Fruit fly (Drosophila melanogaster) whole organism, adult: Measurements from ENCODE around the gene mthl12.
A peak's percentile ranks its signal among the peaks of the same experiment; 100 is the strongest.

ENCODE experiments used
- CG11617 ChIP-seq: fragments of 200-800 bp; sonication (Bioruptor generic); optimal IDR thresholded peaks from 2 replicates; lab custom pipeline; 2017; ENCODE audit warnings: mild to moderate bottlenecking, missing biosample characterization, missing genetic modification reagents, missing genetic modification characterization
- CG12768 ChIP-seq: fragments of 200-800 bp; sonication (Bioruptor generic); optimal IDR thresholded peaks from 2 replicates; lab custom pipeline; 2017; ENCODE audit warnings: missing biosample characterization, missing genetic modification characterization, mild to moderate bottlenecking, moderate library complexity, missing genetic modification reagents
- CG14711 ChIP-seq: fragments of 200-800 bp; sonication (Bioruptor generic); optimal IDR thresholded peaks from 2 replicates; lab custom pipeline; 2018; ENCODE audit warnings: missing biosample characterization, mild to moderate bottlenecking, missing genetic modification characterization, moderate library complexity
- CG1620 ChIP-seq: fragments of 200-800 bp; sonication (Bioruptor generic); optimal IDR thresholded peaks from 2 replicates; lab custom pipeline; 2016; ENCODE audit warnings: missing biosample characterization, missing genetic modification characterization
- CG33017 ChIP-seq: fragments of 200-800 bp; sonication (Bioruptor generic); optimal IDR thresholded peaks from 2 replicates; lab custom pipeline; 2018; ENCODE audit warnings: missing biosample characterization, mild to moderate bottlenecking, missing genetic modification characterization, moderate library complexity
- CG5204 ChIP-seq: fragments of 200-800 bp; sonication (Bioruptor generic); optimal IDR thresholded peaks from 2 replicates; lab custom pipeline; 2016; ENCODE audit warnings: missing biosample characterization, missing genetic modification characterization
- CG7045 ChIP-seq: fragments of 200-800 bp; sonication (Bioruptor generic); optimal IDR thresholded peaks from 2 replicates; lab custom pipeline; 2017; ENCODE audit warnings: missing biosample characterization, mild to moderate bottlenecking, missing genetic modification characterization
- CG7101 ChIP-seq: fragments of 200-800 bp; sonication (Bioruptor generic); optimal IDR thresholded peaks from 2 replicates; lab custom pipeline; 2018; ENCODE audit warnings: missing biosample characterization, mild to moderate bottlenecking, missing genetic modification characterization, moderate library complexity
- Clk ChIP-seq: fragments of 200-800 bp; sonication (Bioruptor generic); optimal IDR thresholded peaks from 2 replicates; lab custom pipeline; 2017; ENCODE audit warnings: missing biosample characterization, missing genetic modification characterization
- Crg-1 ChIP-seq: fragments of 200-800 bp; sonication (Bioruptor generic); optimal IDR thresholded peaks from 2 replicates; lab custom pipeline; 2016; ENCODE audit warnings: missing biosample characterization, missing genetic modification characterization
- Hr96 ChIP-seq: fragments of 200-800 bp; sonication (Bioruptor generic); optimal IDR thresholded peaks from 2 replicates; lab custom pipeline; 2016; ENCODE audit warnings: missing biosample characterization, missing genetic modification characterization
- Mnt ChIP-seq: fragments of 200-800 bp; sonication (Bioruptor generic); optimal IDR thresholded peaks from 2 replicates; lab custom pipeline; 2016; ENCODE audit warnings: missing biosample characterization, mild to moderate bottlenecking, missing genetic modification characterization
- bab1 ChIP-seq: fragments of 200-800 bp; sonication (Bioruptor generic); optimal IDR thresholded peaks from 3 replicates; lab custom pipeline; 2019; ENCODE audit warnings: missing biosample characterization, mild to moderate bottlenecking, missing genetic modification characterization, moderate library complexity
- cic ChIP-seq: fragments of 200-800 bp; sonication (Bioruptor generic); optimal IDR thresholded peaks from 2 replicates; lab custom pipeline; 2017; ENCODE audit warnings: missing biosample characterization, mild to moderate bottlenecking, missing genetic modification characterization, moderate library complexity
- cnc ChIP-seq, 2 experiments: fragments of >200 bp; optimal IDR thresholded peaks; 2 replicates each; lab custom pipeline; 2017
- kay ChIP-seq: fragments of 200-800 bp; sonication (Bioruptor generic); peaks from one replicate; lab custom pipeline; 2016; ENCODE audit warnings: missing biosample characterization, missing genetic modification characterization, borderline replicate concordance
- ovo ChIP-seq: fragments of 200-800 bp; sonication (Bioruptor generic); optimal IDR thresholded peaks from 2 replicates; lab custom pipeline; 2016; ENCODE audit warnings: missing biosample characterization, missing genetic modification characterization
- pad ChIP-seq: fragments of 200-800 bp; sonication (Bioruptor generic); optimal IDR thresholded peaks from 3 replicates; lab custom pipeline; 2017; ENCODE audit warnings: missing biosample characterization, missing genetic modification characterization, mild to moderate bottlenecking, moderate library complexity, missing genetic modification reagents
- tj ChIP-seq: fragments of 200-800 bp; sonication (Bioruptor generic); optimal IDR thresholded peaks from 3 replicates; lab custom pipeline; 2017; ENCODE audit warnings: missing biosample characterization, mild to moderate bottlenecking, missing genetic modification characterization, moderate library complexity
- toe ChIP-seq: fragments of 200-800 bp; sonication (Bioruptor generic); optimal IDR thresholded peaks from 2 replicates; lab custom pipeline; 2016; ENCODE audit warnings: missing biosample characterization, missing genetic modification characterization

Gene mthl12

dm6 chr3R:13353373-13353772 lies at the start of gene mthl12:
Gene mthl12 (plus strand): TSS chr3R:13353673.
- TF ChIP-seq CG33017 (tag; lab: Kevin White, UChicago) (no peak), toe (GFP tag; lab: Kevin White, UChicago) (no peak), kay (GFP tag; lab: Kevin White, UChicago) (no peak), Hr96 (no peak), Crg-1 (GFP tag; lab: Kevin White, UChicago) (no peak), CG7101 (tag; lab: Kevin White, UChicago) (no peak), Clk (GFP tag; lab: Kevin White, UChicago) (no peak), Mnt (no peak), bab1 (no peak), CG11617 (GFP tag; lab: Kevin White, UChicago) (no peak), ovo (GFP tag; lab: Kevin White, UChicago) (no peak), CG7045 (GFP tag; lab: Kevin White, UChicago) (no peak), tj (no peak), CG12768 (GFP tag; lab: Kevin White, UChicago) (no peak), cnc (optimal IDR thresholded peaks at IDR 0.05; lab: Kevin White, UChicago) (no peak)

DNA sequence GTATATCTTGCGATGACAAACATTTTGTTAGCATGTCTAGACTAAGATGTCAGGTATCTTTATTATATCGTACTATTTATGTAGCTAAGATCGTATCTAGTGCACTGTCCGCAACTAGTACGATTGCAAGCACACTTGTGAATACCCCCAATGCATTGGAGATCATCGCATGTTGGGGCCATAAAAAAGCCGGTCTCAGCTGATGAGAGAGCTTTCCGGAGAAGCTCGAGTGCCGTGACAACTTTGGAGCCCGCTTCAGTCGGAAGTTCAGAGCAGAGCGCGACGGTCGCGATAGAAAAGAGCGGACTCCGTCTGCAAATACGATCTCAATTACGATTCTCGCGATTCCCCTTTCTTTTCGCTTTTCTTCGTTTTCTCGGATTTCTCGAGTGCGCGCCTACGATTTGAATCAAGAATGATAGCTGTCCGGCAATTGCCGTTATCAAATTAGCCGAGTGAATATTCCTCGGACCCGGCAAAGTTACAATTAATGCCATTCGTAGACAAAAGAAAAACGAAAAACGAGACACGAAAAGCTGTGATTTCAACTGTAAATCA lies 48.9 kb upstream of the mthl12 start:
- peak; percentile 88 for TF ChIP-seq pad (GFP tag; lab: Kevin White, UChicago)
- no peak for TF ChIP-seq Crg-1 (GFP tag; lab: Kevin White, UChicago)
- peak; percentile 37 for TF ChIP-seq bab1
- TF ChIP-seq cnc (optimal IDR thresholded peaks at IDR 0.05; lab: Kevin White, UChicago) = no peak

- TF ChIP-seq CG11617 (GFP tag; lab: Kevin White, UChicago) = no peak
- TF ChIP-seq Mnt = no peak
- TF ChIP-seq CG14711 (tag; lab: Kevin White, UChicago) = no peak
- TF ChIP-seq Hr96 = no peak
- no peak for TF ChIP-seq CG7045 (GFP tag; lab: Kevin White, UChicago)
- TF ChIP-seq Crg-1 (GFP tag; lab: Kevin White, UChicago) = no peak
- TF ChIP-seq CG7101 (tag; lab: Kevin White, UChicago) = no peak
- TF ChIP-seq CG33017 (tag; lab: Kevin White, UChicago) = no peak
- no peak for TF ChIP-seq cic
- TF ChIP-seq toe (GFP tag; lab: Kevin White, UChicago) = no peak
- TF ChIP-seq cnc (optimal IDR thresholded peaks at IDR 0.05; lab: Kevin White, UChicago) = no peak
- no peak for TF ChIP-seq tj
- no peak for TF ChIP-seq pad (GFP tag; lab: Kevin White, UChicago)
- TF ChIP-seq bab1 = no peak
- no peak for TF ChIP-seq CG12768 (GFP tag; lab: Kevin White, UChicago)
- no peak for TF ChIP-seq Clk (GFP tag; lab: Kevin White, UChicago)
- TF ChIP-seq CG5204 (GFP tag; lab: Kevin White, UChicago) = no peak
- no peak for TF ChIP-seq kay (GFP tag; lab: Kevin White, UChicago)
- no peak for TF ChIP-seq ovo (GFP tag; lab: Kevin White, UChicago)
- TF ChIP-seq CG1620 (GFP tag; lab: Kevin White, UChicago) = no peak
Measured at dm6 chr3R:13305318-13305899, 48.1 kb upstream of the mthl12 start.

DNA sequence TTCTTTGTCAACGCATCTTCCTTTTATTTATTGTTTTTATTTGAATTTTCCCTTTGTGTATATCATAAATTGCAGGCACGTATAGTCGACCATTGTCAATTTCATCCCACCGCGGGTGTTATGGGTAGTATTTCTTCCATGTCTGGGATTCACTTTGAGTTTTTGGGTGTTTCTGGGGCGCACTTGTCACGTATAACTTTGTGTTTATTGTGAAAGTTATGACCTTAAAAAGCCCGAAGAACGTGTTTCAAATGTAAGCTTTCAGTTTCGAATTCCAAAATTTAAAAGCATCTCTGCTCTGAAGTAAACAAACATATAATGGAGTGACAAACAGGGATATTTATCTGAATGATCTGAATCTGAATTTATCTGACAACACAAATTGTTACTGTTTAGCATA lies 46.9 kb upstream of the mthl12 start:
- TF ChIP-seq CG33017 (tag; lab: Kevin White, UChicago) = no peak

DNA sequence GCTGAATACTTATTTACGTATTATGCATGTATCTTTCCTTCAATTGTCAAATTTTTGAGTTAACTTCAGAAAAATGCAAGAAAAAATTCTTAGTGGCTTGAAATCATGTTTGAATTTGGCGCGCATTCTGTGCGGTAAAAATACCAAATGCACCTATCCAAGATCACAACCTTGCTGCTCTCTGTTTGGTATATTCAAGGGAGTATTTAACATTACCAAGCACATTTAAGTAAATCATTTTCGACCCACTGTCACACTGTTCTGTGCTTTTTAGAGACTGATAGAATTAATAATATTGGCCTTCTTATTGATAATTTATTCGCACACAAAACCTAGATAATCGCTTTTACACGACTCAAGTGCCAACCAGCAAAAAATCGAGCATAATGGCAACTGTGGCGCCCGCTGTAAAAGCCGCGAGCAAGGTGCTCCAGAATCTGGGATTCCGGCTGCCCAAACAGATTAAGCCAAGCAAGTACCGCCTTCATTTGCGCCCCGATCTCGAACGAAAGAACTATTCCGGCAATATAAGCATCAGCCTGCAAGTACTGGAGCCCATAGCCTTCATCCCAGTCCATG lies 44.3 kb upstream of the mthl12 start:
- peak; percentile 68 for TF ChIP-seq tj
- TF ChIP-seq cnc (optimal IDR thresholded peaks at IDR 0.05; lab: Kevin White, UChicago) = peak; percentile 42 to 66
- peak; percentile 54 for TF ChIP-seq bab1
- TF ChIP-seq kay (GFP tag; lab: Kevin White, UChicago) = no peak

dm6 chr3R:13313088-13313487 lies 40.4 kb upstream of the mthl12 start, which contains the start of gene CG44142:
Gene CG44142 (minus strand): TSS chr3R:13313188.
- TF ChIP-seq Crg-1 (GFP tag; lab: Kevin White, UChicago) (no peak), CG1620 (GFP tag; lab: Kevin White, UChicago) (no peak), Clk (GFP tag; lab: Kevin White, UChicago) (no peak), CG14711 (tag; lab: Kevin White, UChicago) (no peak), CG5204 (GFP tag; lab: Kevin White, UChicago) (no peak), ovo (GFP tag; lab: Kevin White, UChicago) (no peak), CG11617 (GFP tag; lab: Kevin White, UChicago) (no peak), CG12768 (GFP tag; lab: Kevin White, UChicago) (no peak), CG7045 (GFP tag; lab: Kevin White, UChicago) (no peak), CG7101 (tag; lab: Kevin White, UChicago) (no peak), cic (no peak), cnc (optimal IDR thresholded peaks at IDR 0.05; lab: Kevin White, UChicago) (no peak), tj (no peak), CG33017 (tag; lab: Kevin White, UChicago) (no peak), bab1 (no peak), pad (GFP tag; lab: Kevin White, UChicago) (no peak), kay (GFP tag; lab: Kevin White, UChicago) (no peak), Hr96 (no peak), toe (GFP tag; lab: Kevin White, UChicago) (no peak), Mnt (no peak)
